Fruit fly (Drosophila melanogaster) whole organism, embryonic: ENCODE measurements around the gene cry.
A peak's percentile ranks its signal among the peaks of the same experiment; 100 is the strongest.

Experiments used
- Antp ChIP-seq: fragments of 200-800 bp; sonication (Bioruptor generic); optimal IDR thresholded peaks from 3 replicates; lab custom pipeline; 2016; ENCODE audit warnings: missing biosample characterization, missing genetic modification characterization
- CG10431 ChIP-seq: fragments of 200-800 bp; sonication (Bioruptor generic); optimal IDR thresholded peaks from 3 replicates; lab custom pipeline; 2018; ENCODE audit warnings: missing biosample characterization, mild to moderate bottlenecking, missing genetic modification characterization
- CG11723 ChIP-seq: fragments of 200-800 bp; sonication (Bioruptor generic); optimal IDR thresholded peaks from 2 replicates; lab custom pipeline; 2017; ENCODE audit warnings: missing biosample characterization, mild to moderate bottlenecking, missing genetic modification characterization
- CG12769 ChIP-seq: fragments of 200-800 bp; sonication (Bioruptor generic); optimal IDR thresholded peaks from 2 replicates; lab custom pipeline; 2019; ENCODE audit warnings: missing biosample characterization, mild to moderate bottlenecking, missing genetic modification characterization, moderate library complexity
- CG13287 ChIP-seq: fragments of 200-800 bp; sonication (Bioruptor generic); IDR thresholded peaks from 2 replicates; pipeline ENCODE4 v1.3.6; 2022; ENCODE audit warnings: missing biosample characterization, missing genetic modification characterization; ENCODE audit not compliant: partially characterized antibody
- CG13296 ChIP-seq: fragments of 200-800 bp; sonication (Bioruptor generic); optimal IDR thresholded peaks from 3 replicates; lab custom pipeline; 2018; ENCODE audit warnings: missing biosample characterization, mild to moderate bottlenecking, missing genetic modification characterization
- CG13424 ChIP-seq: fragments of 200-800 bp; sonication (Bioruptor generic); optimal IDR thresholded peaks from 2 replicates; lab custom pipeline; 2019; ENCODE audit warnings: missing biosample characterization, mild to moderate bottlenecking, missing genetic modification characterization, moderate library complexity
- CG13894 ChIP-seq: fragments of 200-800 bp; sonication (Bioruptor generic); optimal IDR thresholded peaks from 3 replicates; lab custom pipeline; 2018; ENCODE audit warnings: missing biosample characterization, mild to moderate bottlenecking, missing genetic modification characterization, moderate library complexity
- CG14667 ChIP-seq: fragments of 200-800 bp; sonication (Bioruptor generic); IDR thresholded peaks from 2 replicates; pipeline ENCODE4 v1.3.6; 2022; ENCODE audit warnings: missing biosample characterization, missing genetic modification characterization
- CG15269 ChIP-seq: fragments of 200-800 bp; sonication (Bioruptor generic); optimal IDR thresholded peaks from 2 replicates; lab custom pipeline; 2018; ENCODE audit warnings: missing biosample characterization, mild to moderate bottlenecking, missing genetic modification characterization, moderate library complexity
- CG15479 ChIP-seq: fragments of 200-800 bp; sonication (Bioruptor generic); optimal IDR thresholded peaks from 3 replicates; lab custom pipeline; 2019; ENCODE audit warnings: missing biosample characterization, mild to moderate bottlenecking, missing genetic modification characterization, moderate library complexity
- CG17359 ChIP-seq: fragments of 200-800 bp; sonication (Bioruptor generic); optimal IDR thresholded peaks from 3 replicates; lab custom pipeline; 2018; ENCODE audit warnings: missing biosample characterization, mild to moderate bottlenecking, missing genetic modification characterization, moderate library complexity
- CG17361 ChIP-seq: fragments of 200-800 bp; sonication (Bioruptor generic); IDR thresholded peaks from 3 replicates; pipeline ENCODE4 v1.3.6; 2022; ENCODE audit warnings: missing biosample characterization, missing genetic modification characterization
- CG33557 ChIP-seq: fragments of 200-800 bp; sonication (Bioruptor generic); optimal IDR thresholded peaks from 2 replicates; lab custom pipeline; 2019; ENCODE audit warnings: missing biosample characterization, mild to moderate bottlenecking, missing genetic modification characterization, moderate library complexity
- CG34376 ChIP-seq: fragments of 200-800 bp; sonication (Bioruptor generic); optimal IDR thresholded peaks from 2 replicates; lab custom pipeline; 2018; ENCODE audit warnings: missing biosample characterization, mild to moderate bottlenecking, missing genetic modification characterization
- CG6272 ChIP-seq: fragments of 200-800 bp; sonication (Bioruptor generic); IDR thresholded peaks from 2 replicates; pipeline ENCODE4 v1.3.6; 2022; ENCODE audit warnings: missing biosample characterization, missing genetic modification characterization
- CG7786 ChIP-seq: fragments of 200-800 bp; sonication (Bioruptor generic); optimal IDR thresholded peaks from 2 replicates; lab custom pipeline; 2016; ENCODE audit warnings: missing biosample characterization, missing genetic modification characterization
- CG8359 ChIP-seq: fragments of 200-800 bp; sonication (Bioruptor generic); optimal IDR thresholded peaks from 2 replicates; lab custom pipeline; 2017; ENCODE audit warnings: missing biosample characterization, mild to moderate bottlenecking, missing genetic modification characterization, borderline replicate concordance
- D19A ChIP-seq: fragments of 200-800 bp; optimal IDR thresholded peaks from 3 replicates; lab custom pipeline; 2019; ENCODE audit warnings: missing biosample characterization, mild to moderate bottlenecking, missing genetic modification characterization, moderate library complexity
- D19B ChIP-seq: fragments of 200-800 bp; sonication (Bioruptor generic); optimal IDR thresholded peaks from 2 replicates; lab custom pipeline; 2017; ENCODE audit warnings: missing biosample characterization, mild to moderate bottlenecking, missing genetic modification characterization
- Deaf1 ChIP-seq: fragments of 200-800 bp; optimal IDR thresholded peaks from 3 replicates; lab custom pipeline; 2019; ENCODE audit warnings: missing biosample characterization, mild to moderate bottlenecking, missing genetic modification characterization, moderate library complexity
- Dip3 ChIP-seq: fragments of 200-800 bp; sonication (Bioruptor generic); optimal IDR thresholded peaks from 3 replicates; lab custom pipeline; 2016; ENCODE audit warnings: missing biosample characterization, missing genetic modification characterization
- Dref ChIP-seq: fragments of 200-800 bp; sonication (Bioruptor generic); IDR thresholded peaks from 2 replicates; pipeline ENCODE4 v1.3.6; 2022; ENCODE audit warnings: missing biosample characterization, missing genetic modification characterization
- Hr3 ChIP-seq: fragments of 200-800 bp; sonication (Bioruptor generic); optimal IDR thresholded peaks from 3 replicates; lab custom pipeline; 2016; ENCODE audit warnings: missing biosample characterization, missing genetic modification characterization
- MESR4 ChIP-seq: fragments of 200-800 bp; sonication (Bioruptor generic); optimal IDR thresholded peaks from 2 replicates; lab custom pipeline; 2018; ENCODE audit warnings: missing biosample characterization, mild to moderate bottlenecking, missing genetic modification characterization, moderate library complexity
- Sry-δ ChIP-seq: fragments of 200-800 bp; sonication (Bioruptor generic); optimal IDR thresholded peaks from 2 replicates; lab custom pipeline; 2016; ENCODE audit warnings: missing biosample characterization, missing genetic modification characterization
- Trl ChIP-seq, 3 experiments: fragments of >200 bp in 2 of 3; fragments of 200-800 bp in 1 of 3; sonication (Bioruptor generic) in 1 of 3; optimal IDR thresholded peaks; 2 replicates in 1 of 3; 3 replicates in 2 of 3; lab custom pipeline; 2016 to 2017; ENCODE audit warnings: missing biosample characterization in 1 of 3, missing genetic modification characterization in 1 of 3
- amos ChIP-seq: fragments of 200-800 bp; sonication (Bioruptor generic); IDR thresholded peaks from 2 replicates; pipeline ENCODE4 v1.3.6; 2022; ENCODE audit warnings: missing biosample characterization, missing genetic modification characterization; ENCODE audit not compliant: partially characterized antibody
- ap ChIP-seq: fragments of 200-800 bp; sonication (Bioruptor generic); IDR thresholded peaks from 2 replicates; pipeline ENCODE4 v1.3.6; 2022; ENCODE audit warnings: missing biosample characterization, missing genetic modification characterization
- ato ChIP-seq: fragments of 200-800 bp; sonication (Bioruptor generic); IDR thresholded peaks from 2 replicates; pipeline ENCODE4 v1.3.6; 2022; ENCODE audit warnings: missing biosample characterization, missing genetic modification characterization; ENCODE audit not compliant: partially characterized antibody
- bcd ChIP-seq: fragments of 200-800 bp; sonication (Bioruptor generic); optimal IDR thresholded peaks from 2 replicates; lab custom pipeline; 2017; ENCODE audit warnings: missing biosample characterization, mild to moderate bottlenecking, missing genetic modification characterization
- btn ChIP-seq: fragments of 200-800 bp; sonication (Bioruptor generic); optimal IDR thresholded peaks from 2 replicates; lab custom pipeline; 2016; ENCODE audit warnings: missing biosample characterization, missing genetic modification characterization
- chm ChIP-seq: fragments of 200-800 bp; sonication (Bioruptor generic); IDR thresholded peaks from 2 replicates; pipeline ENCODE4 v1.3.6; 2022; ENCODE audit warnings: missing biosample characterization, missing genetic modification characterization
- ci ChIP-seq: fragments of 200-800 bp; sonication (Bioruptor generic); IDR thresholded peaks from 3 replicates; pipeline ENCODE4 v1.3.6; 2022; ENCODE audit warnings: missing biosample characterization, missing genetic modification characterization
- crc ChIP-seq: fragments of 200-800 bp; sonication (Bioruptor generic); optimal IDR thresholded peaks from 2 replicates; lab custom pipeline; 2016; ENCODE audit warnings: missing biosample characterization, missing genetic modification characterization
- emc ChIP-seq: fragments of 200-800 bp; sonication (Bioruptor generic); optimal IDR thresholded peaks from 2 replicates; lab custom pipeline; 2016; ENCODE audit warnings: missing biosample characterization, missing genetic modification characterization
- hth ChIP-seq: fragments of >200 bp; optimal IDR thresholded peaks from 2 replicates; lab custom pipeline; 2017; ENCODE audit warnings: inconsistent platforms
- jing ChIP-seq: fragments of 200-800 bp; sonication (Bioruptor generic); optimal IDR thresholded peaks from 2 replicates; lab custom pipeline; 2018; ENCODE audit warnings: missing biosample characterization, mild to moderate bottlenecking, missing genetic modification characterization
- ken ChIP-seq: fragments of 200-800 bp; sonication (Bioruptor generic); IDR thresholded peaks from 3 replicates; pipeline ENCODE4 v1.3.6; 2022; ENCODE audit warnings: missing biosample characterization, missing genetic modification characterization
- lbe ChIP-seq: fragments of 200-800 bp; sonication (Bioruptor generic); optimal IDR thresholded peaks from 2 replicates; lab custom pipeline; 2016; ENCODE audit warnings: missing biosample characterization, mild to moderate bottlenecking, missing genetic modification characterization
- prd ChIP-seq, 3 experiments: fragments of >200 bp in 2 of 3; fragments of 200-800 bp in 1 of 3; sonication (Bioruptor generic) in 1 of 3; optimal IDR thresholded peaks in 2 of 3; IDR thresholded peaks in 1 of 3; 2 replicates in 2 of 3; 3 replicates in 1 of 3; pipeline versions ENCODE4 v1.3.6 to Lab custom; 2017 to 2022; ENCODE audit warnings: missing biosample characterization in 1 of 3, missing genetic modification characterization in 1 of 3
- ro ChIP-seq: fragments of 200-800 bp; sonication (Bioruptor generic); IDR thresholded peaks from 2 replicates; pipeline ENCODE4 v1.3.6; 2022; ENCODE audit warnings: missing biosample characterization, missing genetic modification characterization
- row ChIP-seq: fragments of 200-800 bp; sonication (Bioruptor generic); IDR thresholded peaks from 3 replicates; pipeline ENCODE4 v1.3.6; 2022; ENCODE audit warnings: missing biosample characterization, missing genetic modification characterization
- salm ChIP-seq: fragments of 200-800 bp; sonication (Bioruptor generic); optimal IDR thresholded peaks from 2 replicates; lab custom pipeline; 2018; ENCODE audit warnings: missing biosample characterization, mild to moderate bottlenecking, missing genetic modification characterization
- shn ChIP-seq: fragments of 200-800 bp; sonication (Bioruptor generic); optimal IDR thresholded peaks from 3 replicates; lab custom pipeline; 2016; ENCODE audit warnings: missing biosample characterization, missing genetic modification characterization
- tgo ChIP-seq: fragments of 200-800 bp; sonication (Bioruptor generic); IDR thresholded peaks from 3 replicates; pipeline ENCODE4 v1.3.6; 2022; ENCODE audit warnings: missing biosample characterization, missing genetic modification characterization
- tll ChIP-seq, 2 experiments: fragments of 200-800 bp in 1 of 2; fragments of >200 bp in 1 of 2; sonication (Bioruptor generic) in 1 of 2; optimal IDR thresholded peaks; 2 replicates each; lab custom pipeline; 2017 to 2019; ENCODE audit warnings: missing biosample characterization in 2 of 2, missing genetic modification characterization in 2 of 2, mild to moderate bottlenecking in 1 of 2, moderate library complexity in 1 of 2
- wek ChIP-seq: fragments of 200-800 bp; sonication (Bioruptor generic); optimal IDR thresholded peaks from 3 replicates; lab custom pipeline; 2018; ENCODE audit warnings: missing biosample characterization, mild to moderate bottlenecking, missing genetic modification characterization, moderate library complexity

cry gene

dm6 chr3R:19180263-19180893, 31.6 kb upstream of the cry start, which contains the start of the genes CG5555 and myd (continued):
- TF ChIP-seq CG34376 (no peak), bcd (GFP tag; lab: Kevin White, UChicago) (no peak), Hr3 (GFP tag; lab: Kevin White, UChicago) (peak; percentile 26), tll (GFP tag; optimal IDR thresholded peaks at IDR 0.05; lab: Kevin White, UChicago) (no peak), CG13287 (GFP tag; lab: Robert Waterston, UW) (peak; percentile 86), CG14667 (no peak), CG8359 (GFP tag; lab: Kevin White, UChicago) (no peak), Deaf1 (tag; lab: Kevin White, UChicago) (peak; percentile 98), Dref (GFP tag; lab: Robert Waterston, UW) (peak; percentile 90), CG7786 (GFP tag; lab: Kevin White, UChicago) (peak; percentile 38), CG33557 (GFP tag; lab: Kevin White, UChicago) (no peak), CG12769 (tag; lab: Kevin White, UChicago) (peak; percentile 53), Trl (optimal IDR thresholded peaks at IDR 0.05; lab: Kevin White, UChicago) (no peak), Trl (GFP tag; optimal IDR thresholded peaks at IDR 0.05; lab: Kevin White, UChicago) (no peak), CG6272 (no peak), CG13894 (tag; lab: Kevin White, UChicago) (peak; percentile 46), D19A (tag; lab: Kevin White, UChicago) (no peak), tgo (peak; percentile 35; the same call in 2 of the 3 replicates), CG13424 (tag; lab: Kevin White, UChicago) (peak; percentile 34), CG13296 (peak; percentile 46), Antp (GFP tag; lab: Kevin White, UChicago) (no peak), ken (peak; percentile 50; the same call in 1 of the 3 replicates), D19B (no peak), ap (GFP tag; lab: Robert Waterston, UW) (no peak), wek (GFP tag; lab: Kevin White, UChicago) (no peak), Sry-δ (GFP tag; lab: Kevin White, UChicago) (peak; percentile 53), lbe (peak; percentile 65), jing (GFP tag; lab: Kevin White, UChicago) (no peak), ci (GFP tag; lab: Robert Waterston, UW) (peak; percentile 59; the same call in 1 of the 3 replicates), row (GFP tag; lab: Robert Waterston, UW) (peak; percentile 47; the same call in 1 of the 3 replicates), crc (GFP tag; lab: Kevin White, UChicago) (peak; percentile 13), MESR4 (peak; percentile 53), CG15479 (GFP tag; lab: Kevin White, UChicago) (no peak), CG10431 (no peak), emc (no peak), ro (GFP tag; lab: Robert Waterston, UW) (no peak), CG15269 (no peak), CG17359 (tag; lab: Kevin White, UChicago) (peak; percentile 30), Dip3 (GFP tag; lab: Kevin White, UChicago) (peak; percentile 18), CG11723 (GFP tag; lab: Kevin White, UChicago) (peak; percentile 15), ato (GFP tag; lab: Robert Waterston, UW) (peak; percentile 69; the same call in 1 of the 2 replicates), btn (GFP tag; lab: Kevin White, UChicago) (no peak), salm (no peak), CG17361 (GFP tag; lab: Robert Waterston, UW) (0 out of 3 replicates have a peak, but pooled peaks have one; percentile 27), hth (no peak), amos (peak; percentile 69; the same call in 1 of the 2 replicates), prd (optimal IDR thresholded peaks at IDR 0.05; lab: Kevin White, UChicago) (no peak), prd (GFP tag; IDR thresholded peaks at IDR 0.05; lab: Robert Waterston, UW) (0 out of 3 replicates have a peak, but pooled peaks have one; percentile 42), shn (GFP tag; lab: Kevin White, UChicago) (peak; percentile 13), chm (GFP tag; lab: Robert Waterston, UW) (peak; percentile 28; the same call in 1 of the 2 replicates)
